Fruit fly (Drosophila melanogaster) Kc167 (cell line): ENCODE measurements around the gene Serinc.

Experiments
- Myc ChIP-seq: fragments of >200 bp; optimal IDR thresholded peaks from 2 replicates; lab custom pipeline; 2017; ENCODE audit warnings: missing external identifiers
- Sin3A ChIP-seq: fragments of >200 bp; optimal IDR thresholded peaks from 2 replicates; lab custom pipeline; 2018; ENCODE audit warnings: missing external identifiers
- h ChIP-seq: fragments of >200 bp; optimal IDR thresholded peaks from 3 replicates; lab custom pipeline; 2018; ENCODE audit warnings: missing external identifiers
- insv ChIP-seq: fragments of >200 bp; optimal IDR thresholded peaks from 3 replicates; lab custom pipeline; 2018; ENCODE audit warnings: missing external identifiers
- psq ChIP-seq: fragments of >200 bp; optimal IDR thresholded peaks from 2 replicates; lab custom pipeline; 2017; ENCODE audit warnings: missing external identifiers
- ttk ChIP-seq: sonication (Bioruptor generic); optimal IDR thresholded peaks from 2 replicates; lab custom pipeline; 2017; ENCODE audit warnings: missing external identifiers

Serinc gene

dm6 chr3L:16451887-16452751 lies 39.6 kb downstream of the Serinc start, which contains the start of gene dsx-c73A:
dsx-c73A (minus strand) TSS chr3L:16451958.
- TF ChIP-seq insv (lab: Kevin White, UChicago) (no peak), Myc (lab: Kevin White, UChicago) (no peak), ttk (lab: Kevin White, UChicago) (no peak), h (no peak), psq (no peak), Sin3A (lab: Kevin White, UChicago) (no peak)

- no peak for TF ChIP-seq psq
- no peak for TF ChIP-seq Myc (lab: Kevin White, UChicago)
Measured at dm6 chr3L:16463846-16464245, 51.3 kb downstream of the Serinc start.
